Worm (Caenorhabditis elegans): ENCODE data around the gene sec-24.2.

ce11 chrIV:12410167-12410566, 49.6 kb upstream of the sec-24.2 start, which contains the start of gene acl-13:
- no peak for TF ChIP-seq sdz-12 (GFP tag; optimal IDR thresholded peaks at IDR 0.05)
- TF ChIP-seq mep-1 (tag; optimal IDR thresholded peaks at IDR 0.05): no peak
- no peak for TF ChIP-seq dve-1 (tag; optimal IDR thresholded peaks at IDR 0.05; ENCODE audit: insufficient read depth)
- TF ChIP-seq lir-3 (tag; optimal IDR thresholded peaks at IDR 0.05): no peak
- no peak for TF ChIP-seq ama-1 (optimal IDR thresholded peaks at IDR 0.05)
- no peak for TF ChIP-seq aly-2 (tag; optimal IDR thresholded peaks at IDR 0.05)
- no peak for TF ChIP-seq lin-13 (GFP tag; optimal IDR thresholded peaks at IDR 0.05)
- no peak for TF ChIP-seq unc-39 (tag; optimal IDR thresholded peaks at IDR 0.05)
- no peak for TF ChIP-seq tra-1 (GFP tag; IDR thresholded peaks at IDR 0.05)
- TF ChIP-seq ZK337.2 (GFP tag; IDR thresholded peaks at IDR 0.05): no peak
- TF ChIP-seq nhr-25 (tag; optimal IDR thresholded peaks at IDR 0.05; ENCODE audit: borderline replicate concordance, insufficient read depth): no peak
- no peak for TF ChIP-seq fkh-10 (GFP tag; optimal IDR thresholded peaks at IDR 0.05)

Measured in whole organism, L4 larva.